Worm (Caenorhabditis elegans): ENCODE results near the gene T02G5.7.
"Not testable (repeated sequence)": the region's sequence is repeated elsewhere in the genome, so short reads cannot be mapped to it uniquely, and the experiment has no call there.

The T02G5.7 gene

ce11 chrII:7072590-7073536 is 2.6 kb upstream of the T02G5.7 start (continued):
- TF ChIP-seq vab-15 (tag; optimal IDR thresholded peaks at IDR 0.05) = peak; percentile 65
- no peak for TF ChIP-seq efl-3 (GFP tag; optimal IDR thresholded peaks at IDR 0.05)
- no peak for TF ChIP-seq aha-1 (tag; optimal IDR thresholded peaks at IDR 0.05)
- TF ChIP-seq nhr-76 (tag; optimal IDR thresholded peaks at IDR 0.05) = no peak
- TF ChIP-seq unc-62 (GFP tag; optimal IDR thresholded peaks at IDR 0.05) = no peak
- peak; percentile 8 for TF ChIP-seq fkh-10 (GFP tag; optimal IDR thresholded peaks at IDR 0.05)
- TF ChIP-seq sox-4 (tag; optimal IDR thresholded peaks at IDR 0.05) = peak; percentile 75
- TF ChIP-seq nhr-19 (GFP tag; conservative IDR thresholded peaks at IDR 0.05) = peak; percentile 56
- no peak for TF ChIP-seq zip-4 (GFP tag; optimal IDR thresholded peaks at IDR 0.05)
- peak; percentile 12 for TF ChIP-seq aly-2 (tag; optimal IDR thresholded peaks at IDR 0.05)
- TF ChIP-seq lir-3 (tag; optimal IDR thresholded peaks at IDR 0.05; ENCODE audit: poor library complexity) = peak; percentile 83
- TF ChIP-seq snpc-4 (tag; optimal IDR thresholded peaks at IDR 0.05) = peak; percentile 66
- peak; percentile 31 for TF ChIP-seq F16B12.6 (tag; optimal IDR thresholded peaks at IDR 0.05)
- peak; percentile 54 for TF ChIP-seq lin-13 (GFP tag; optimal IDR thresholded peaks at IDR 0.05)
- no peak for TF ChIP-seq hlh-17 (GFP tag; optimal IDR thresholded peaks at IDR 0.05; ENCODE audit: borderline replicate concordance)
- no peak for TF ChIP-seq nhr-12 (tag; optimal IDR thresholded peaks at IDR 0.05)
- TF ChIP-seq elt-3 (tag; optimal IDR thresholded peaks at IDR 0.05) = peak in 3 of 6 experiments; percentile 24 to 70 (median 42)
- TF ChIP-seq ceh-82 (tag; optimal IDR thresholded peaks at IDR 0.05) = peak; percentile 22 to 34 (median 32)
- TF ChIP-seq ceh-88 (GFP tag; IDR thresholded peaks at IDR 0.05) = peak; percentile 73
- peak; percentile 88 for TF ChIP-seq unc-98 (GFP tag; IDR thresholded peaks at IDR 0.05)
- peak; percentile 84 for TF ChIP-seq nhr-71 (tag; optimal IDR thresholded peaks at IDR 0.05)
- TF ChIP-seq nhr-20 (tag; optimal IDR thresholded peaks at IDR 0.05) = peak; percentile 79
- TF ChIP-seq alr-1 (tag; optimal IDR thresholded peaks at IDR 0.05; ENCODE audit: borderline replicate concordance) = no peak
- peak; percentile 81 for TF ChIP-seq xbp-1 (tag; optimal IDR thresholded peaks at IDR 0.05)
- TF ChIP-seq hpl-2 (GFP tag; optimal IDR thresholded peaks at IDR 0.05) = no peak
- peak; percentile 37 for TF ChIP-seq unc-130 (tag; optimal IDR thresholded peaks at IDR 0.05)
- TF ChIP-seq nhr-11 (tag; optimal IDR thresholded peaks at IDR 0.05) = peak; percentile 23
- TF ChIP-seq lsy-2 (tag; optimal IDR thresholded peaks at IDR 0.05) = peak; percentile 71 to 91
- TF ChIP-seq sup-37 (GFP tag; optimal IDR thresholded peaks at IDR 0.05) = no peak
- no peak for TF ChIP-seq lin-39 (tag; optimal IDR thresholded peaks at IDR 0.05)
- peak; percentile 75 for TF ChIP-seq dsc-1 (tag; optimal IDR thresholded peaks at IDR 0.05)

- TF ChIP-seq ceh-8 (GFP tag; optimal IDR thresholded peaks at IDR 0.05) (no peak), nhr-84 (tag; optimal IDR thresholded peaks at IDR 0.05) (no peak), pag-3 (tag; optimal IDR thresholded peaks at IDR 0.05; ENCODE audit: borderline replicate concordance, insufficient read depth) (no peak), swsn-7 (tag; optimal IDR thresholded peaks at IDR 0.05) (no peak), snu-23 (GFP tag; optimal IDR thresholded peaks at IDR 0.05) (no peak), dsc-1 (tag; optimal IDR thresholded peaks at IDR 0.05) (no peak), vab-15 (tag; optimal IDR thresholded peaks at IDR 0.05) (no peak), elt-2 (tag; optimal IDR thresholded peaks at IDR 0.05) (no peak), unc-30 (tag; optimal IDR thresholded peaks at IDR 0.05) (no peak)
Observed at ce11 chrII:7073537-7073913, 1.9 kb upstream of the T02G5.7 start, which contains the start of gene kat-1. kat-1 (plus strand) TSS chrII:7073814.

- TF ChIP-seq unc-62 (GFP tag; optimal IDR thresholded peaks at IDR 0.05); isw-1 (GFP tag; IDR thresholded peaks at IDR 0.05); snpc-4 (tag; optimal IDR thresholded peaks at IDR 0.05): not testable (repeated sequence)
Observed at ce11 chrII:7084021-7084420, 8.6 kb downstream of the T02G5.7 start, which contains the start of the genes T02G5.14 and T02G5.15. T02G5.14 (plus strand) TSS chrII:7084321. T02G5.15 (plus strand) TSS chrII:7084321.

Data from whole organism, L1 larva.